Fruit fly (Drosophila melanogaster): ENCODE measurements around the gene Sfxn1-3.

The Sfxn1-3 gene

dm6 chr3R:4390133-4390532 is 11.7 kb downstream of the Sfxn1-3 start, which contains the start of gene CG14646 (continued):
- TF ChIP-seq onecut (GFP tag; IDR thresholded peaks at IDR 0.05) (no peak), HLH4C (GFP tag; IDR thresholded peaks at IDR 0.05; ENCODE audit: partially characterized antibody) (peak; percentile 83), CG15514 (GFP tag; optimal IDR thresholded peaks at IDR 0.05) (peak; percentile 30), gfzf (GFP tag; optimal IDR thresholded peaks at IDR 0.05) (peak; percentile 5), inv (GFP tag; IDR thresholded peaks at IDR 0.05; ENCODE audit: partially characterized antibody) (peak; percentile 65), CG2129 (GFP tag; IDR thresholded peaks at IDR 0.05; ENCODE audit: partially characterized antibody) (peak; percentile 72), BEAF-32 (GFP tag; optimal IDR thresholded peaks at IDR 0.05) (peak; percentile 84), CG31224 (GFP tag; IDR thresholded peaks at IDR 0.05) (no peak), tna (GFP tag; IDR thresholded peaks at IDR 0.05; ENCODE audit: partially characterized antibody) (peak; percentile 56; the same call in 1 of the 2 replicates), Opbp (GFP tag; IDR thresholded peaks at IDR 0.05; ENCODE audit: partially characterized antibody) (peak; percentile 82; the same call in 2 of the 3 replicates)

dm6 chr3R:4394117-4394516 is 15.7 kb downstream of the Sfxn1-3 start, which contains the start of gene CG34112:
Gene CG34112 (minus strand): TSS chr3R:4394259.
- TF ChIP-seq NFAT (GFP tag; IDR thresholded peaks at IDR 0.05), result peak; percentile 17; the same call in 1 of the 2 replicates
- peak; percentile 32 for TF ChIP-seq cg (GFP tag; optimal IDR thresholded peaks at IDR 0.05)
- TF ChIP-seq maf-S (GFP tag; optimal IDR thresholded peaks at IDR 0.05), result no peak
- TF ChIP-seq CoRest (tag; optimal IDR thresholded peaks at IDR 0.05), result no peak
- TF ChIP-seq CG12769 (tag; optimal IDR thresholded peaks at IDR 0.05), result peak; percentile 88
- no peak; the same call in 1 of the 2 replicates for TF ChIP-seq CG32532 (GFP tag; IDR thresholded peaks at IDR 0.05)
- no peak for TF ChIP-seq CG10267 (tag; optimal IDR thresholded peaks at IDR 0.05)
- TF ChIP-seq CG5180 (GFP tag; optimal IDR thresholded peaks at IDR 0.05), result peak; percentile 83
- no peak for TF ChIP-seq Ets65A (GFP tag)
- TF ChIP-seq CG15514 (GFP tag; optimal IDR thresholded peaks at IDR 0.05), result peak; percentile 24
- TF ChIP-seq ci (GFP tag; IDR thresholded peaks at IDR 0.05), result 0 out of 3 replicates have a peak, but pooled peaks have one; percentile 34
- TF ChIP-seq Med (GFP tag), result peak; percentile 57
- no peak for TF ChIP-seq PHDP (tag; optimal IDR thresholded peaks at IDR 0.05)
- TF ChIP-seq CG10462 (GFP tag; optimal IDR thresholded peaks at IDR 0.05), result no peak
- no peak for TF ChIP-seq hkb (optimal IDR thresholded peaks at IDR 0.05)
- 0 out of 2 replicates have a peak, but pooled peaks have one; percentile 13 for TF ChIP-seq hkb (GFP tag; IDR thresholded peaks at IDR 0.05)
- no peak for TF ChIP-seq Lim3 (GFP tag; IDR thresholded peaks at IDR 0.05)
- TF ChIP-seq vvl (GFP tag; IDR thresholded peaks at IDR 0.05), result 0 out of 2 replicates have a peak, but pooled peaks have one; percentile 28
- no peak for TF ChIP-seq kah (GFP tag; optimal IDR thresholded peaks at IDR 0.05)
- TF ChIP-seq CG18011 (GFP tag; optimal IDR thresholded peaks at IDR 0.05), result no peak
- no peak for TF ChIP-seq NC2β (GFP tag; optimal IDR thresholded peaks at IDR 0.05)
- TF ChIP-seq CG17359 (tag; optimal IDR thresholded peaks at IDR 0.05), result peak; percentile 1
- TF ChIP-seq Dbx (GFP tag; IDR thresholded peaks at IDR 0.05), result no peak
- TF ChIP-seq Deaf1 (tag; optimal IDR thresholded peaks at IDR 0.05), result peak; percentile 78
- TF ChIP-seq CG8290 (GFP tag; optimal IDR thresholded peaks at IDR 0.05), result no peak
- TF ChIP-seq CG8290 (tag; optimal IDR thresholded peaks at IDR 0.05), result peak in 1 of 2 experiments; percentile 33
- peak in 1 of 2 experiments; percentile 6 for TF ChIP-seq Trl (optimal IDR thresholded peaks at IDR 0.05)
- no peak for TF ChIP-seq Trl (GFP tag; optimal IDR thresholded peaks at IDR 0.05)
- TF ChIP-seq CG4424 (GFP tag; optimal IDR thresholded peaks at IDR 0.05), result no peak
- TF ChIP-seq CG3163 (GFP tag; optimal IDR thresholded peaks at IDR 0.05), result peak; percentile 17
